Worm (Caenorhabditis elegans): ENCODE results near the gene twk-49.

- TF ChIP-seq hlh-1 (tag; optimal IDR thresholded peaks at IDR 0.05): no peak
- no peak for TF ChIP-seq ces-1 (GFP tag; optimal IDR thresholded peaks at IDR 0.05)
- no peak for TF ChIP-seq mab-5 (tag; optimal IDR thresholded peaks at IDR 0.05)
- no peak for TF ChIP-seq unc-62 (GFP tag; optimal IDR thresholded peaks at IDR 0.05)
- TF ChIP-seq ztf-11 (tag; optimal IDR thresholded peaks at IDR 0.05): no peak
- no peak for TF ChIP-seq unc-39 (tag; optimal IDR thresholded peaks at IDR 0.05)
- no peak for TF ChIP-seq nhr-237 (tag; optimal IDR thresholded peaks at IDR 0.05)
- TF ChIP-seq nhr-28 (tag; optimal IDR thresholded peaks at IDR 0.05): no peak
- TF ChIP-seq ceh-83 (GFP tag; optimal IDR thresholded peaks at IDR 0.05): no peak
- no peak for TF ChIP-seq unc-120 (tag; optimal IDR thresholded peaks at IDR 0.05; ENCODE audit: poor library complexity, severe bottlenecking)
- TF ChIP-seq elt-1 (tag; optimal IDR thresholded peaks at IDR 0.05; ENCODE audit: borderline replicate concordance, insufficient read depth): no peak
- TF ChIP-seq blmp-1 (tag; optimal IDR thresholded peaks at IDR 0.05): no peak
- TF ChIP-seq mep-1 (tag; optimal IDR thresholded peaks at IDR 0.05): no peak
Observed at ce11 chrII:6476655-6477054, 22.3 kb downstream of the twk-49 start, which contains the start of gene T28D9.4.

Data from whole organism, mixed stage, embryonic.